Worm (Caenorhabditis elegans) whole organism, early embryonic: Measurements from ENCODE around the gene pad-2.
"Not testable (repeated sequence)": the region's sequence is repeated elsewhere in the genome, so short reads cannot be mapped to it uniquely, and the experiment has no call there.

Experiments
- B0310.2 ChIP-seq: sonication (generic microtip); optimal IDR thresholded peaks from 2 replicates; lab custom pipeline; 2016; ENCODE audit warnings: mild to moderate bottlenecking, missing genetic modification characterization, missing compliant biosample characterization
- F13C5.2 ChIP-seq: sonication (generic microtip); optimal IDR thresholded peaks from 2 replicates; lab custom pipeline; 2017; ENCODE audit warnings: mild to moderate bottlenecking, missing genetic modification characterization, inconsistent platforms, missing compliant biosample characterization
- aly-1 ChIP-seq: sonication (generic microtip); optimal IDR thresholded peaks from 2 replicates; lab custom pipeline; 2016; ENCODE audit warnings: missing genetic modification characterization, missing compliant biosample characterization
- ama-1 ChIP-seq: fragments of 150-350 bp; optimal IDR thresholded peaks from 2 replicates; lab custom pipeline; 2014
- ceh-13 ChIP-seq: fragments of 200-800 bp; sonication (Bioruptor generic); optimal IDR thresholded peaks from 2 replicates; lab custom pipeline; 2018; ENCODE audit warnings: mild to moderate bottlenecking, missing genetic modification characterization, missing compliant biosample characterization
- ceh-36 ChIP-seq: sonication (generic microtip); optimal IDR thresholded peaks from 2 replicates; lab custom pipeline; 2016; ENCODE audit warnings: missing genetic modification characterization, inconsistent platforms, missing compliant biosample characterization
- ets-7 ChIP-seq: sonication (generic microtip); optimal IDR thresholded peaks from 2 replicates; lab custom pipeline; 2016; ENCODE audit warnings: missing genotype, missing genetic modification characterization, missing compliant biosample characterization
- flt-1 ChIP-seq: fragments of 200-800 bp; sonication (Bioruptor generic); IDR thresholded peaks from 2 replicates; pipeline ENCODE4 v1.3.6; 2022; ENCODE audit warnings: missing genetic modification characterization, missing compliant biosample characterization
- hmbx-1 ChIP-seq: sonication (generic microtip); optimal IDR thresholded peaks from 2 replicates; lab custom pipeline; 2016; ENCODE audit warnings: mild to moderate bottlenecking, missing genetic modification characterization, missing compliant biosample characterization
- hmg-4 ChIP-seq: fragments of 200-800 bp; sonication (Bioruptor generic); optimal IDR thresholded peaks from 2 replicates; lab custom pipeline; 2018; ENCODE audit warnings: mild to moderate bottlenecking, missing genetic modification characterization, missing compliant biosample characterization
- pes-1 ChIP-seq: fragments of 200-800 bp; sonication (Bioruptor generic); IDR thresholded peaks from 2 replicates; pipeline ENCODE4 v1.3.6; 2022; ENCODE audit warnings: missing genetic modification reagents, missing genetic modification characterization, missing compliant biosample characterization
- scrt-1 ChIP-seq: fragments of 200-800 bp; sonication (Bioruptor generic); IDR thresholded peaks from 2 replicates; pipeline ENCODE4 v1.3.6; 2022; ENCODE audit warnings: missing genetic modification characterization, missing compliant biosample characterization
- sea-1 ChIP-seq: fragments of 200-800 bp; sonication (Bioruptor generic); conservative IDR thresholded peaks from 2 replicates; pipeline ENCODE4 v1.3.6; 2022; ENCODE audit warnings: missing genetic modification characterization, missing compliant biosample characterization
- tbx-11 ChIP-seq: fragments of 200-800 bp; sonication (Bioruptor generic); IDR thresholded peaks from 2 replicates; pipeline ENCODE4 v1.3.6; 2022; ENCODE audit warnings: missing genetic modification characterization, missing compliant biosample characterization
- tbx-37 ChIP-seq: fragments of 200-800 bp; sonication (Bioruptor generic); conservative IDR thresholded peaks from 2 replicates; pipeline ENCODE4 v1.3.6; 2022; ENCODE audit warnings: missing genetic modification reagents, missing genetic modification characterization, missing compliant biosample characterization
- tra-4 ChIP-seq: sonication (generic microtip); optimal IDR thresholded peaks from 2 replicates; lab custom pipeline; 2017; ENCODE audit warnings: missing genetic modification characterization, missing compliant biosample characterization

Gene pad-2

ce11 chrIII:10248441-10249137 lies 30.3 kb upstream of the pad-2 start, which contains the start of the genes div-1 and cor-1:
div-1 (minus strand) TSS chrIII:10248559.
cor-1 (plus strand) TSS chrIII:10249111.
- TF ChIP-seq flt-1 (GFP tag; lab: Robert Waterston, UW) (no peak), hmbx-1 (tag; lab: Kevin White, UChicago) (no peak), hmg-4 (GFP tag; lab: Kevin White, UChicago) (peak; percentile 13), scrt-1 (GFP tag; lab: Robert Waterston, UW) (0 out of 2 replicates have a peak, but pooled peaks have one; percentile 22)

ce11 chrIII:10251114-10251513 lies 27.8 kb upstream of the pad-2 start:
- TF ChIP-seq B0310.2 (tag; lab: Kevin White, UChicago) = no peak
- no peak for TF ChIP-seq sea-1 (GFP tag; lab: Robert Waterston, UW)

ce11 chrIII:10253334-10253733 lies 25.6 kb upstream of the pad-2 start:
- TF ChIP-seq ceh-13 (no peak), tbx-37 (GFP tag; lab: Robert Waterston, UW) (no peak), hmbx-1 (tag; lab: Kevin White, UChicago) (no peak), tra-4 (tag; lab: Kevin White, UChicago) (no peak), sea-1 (GFP tag; lab: Robert Waterston, UW) (no peak), B0310.2 (tag; lab: Kevin White, UChicago) (no peak), flt-1 (GFP tag; lab: Robert Waterston, UW) (no peak), ama-1 (lab: Kevin White, UChicago) (no peak), pes-1 (GFP tag; lab: Robert Waterston, UW) (no peak), hmg-4 (GFP tag; lab: Kevin White, UChicago) (no peak)

DNA sequence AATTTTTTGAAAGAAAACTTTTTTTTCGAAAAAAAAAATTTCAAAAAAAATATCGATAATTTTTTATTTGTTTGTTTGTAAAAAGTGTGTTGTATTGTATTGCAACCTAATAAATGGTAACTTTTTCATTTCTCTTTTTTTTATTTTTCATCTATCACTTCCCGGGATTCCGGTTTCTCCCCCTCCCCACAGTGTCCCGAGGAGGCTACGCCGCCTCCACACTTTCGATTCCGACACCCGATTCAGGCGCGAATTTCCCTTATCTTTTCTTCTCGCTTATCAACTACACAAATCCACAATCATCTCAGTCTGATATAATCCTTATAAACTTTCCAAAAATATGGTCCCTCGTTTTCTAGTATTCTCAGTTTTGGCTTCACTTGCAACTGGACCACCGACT lies 24.3 kb upstream of the pad-2 start, which contains the start of gene R01H10.4:
R01H10.4 (plus strand) TSS at position 236 of the 400 bp plus-strand sequence.
- TF ChIP-seq ceh-36 (tag; lab: Kevin White, UChicago) (no peak), hmg-4 (GFP tag; lab: Kevin White, UChicago) (no peak), tbx-11 (no peak), ceh-13 (no peak), F13C5.2 (no peak), tbx-37 (GFP tag; lab: Robert Waterston, UW) (no peak), B0310.2 (tag; lab: Kevin White, UChicago) (no peak), ets-7 (no peak), ama-1 (lab: Kevin White, UChicago) (no peak), flt-1 (GFP tag; lab: Robert Waterston, UW) (no peak), pes-1 (GFP tag; lab: Robert Waterston, UW) (no peak), sea-1 (GFP tag; lab: Robert Waterston, UW) (no peak), tra-4 (tag; lab: Kevin White, UChicago) (no peak)

ce11 chrIII:10258641-10259040 lies 20.3 kb upstream of the pad-2 start, which contains the start of gene rip-1:
rip-1 (minus strand) TSS chrIII:10258741.
- TF ChIP-seq flt-1 (GFP tag; lab: Robert Waterston, UW) (no peak), aly-1 (no peak), ama-1 (lab: Kevin White, UChicago) (no peak)

DNA sequence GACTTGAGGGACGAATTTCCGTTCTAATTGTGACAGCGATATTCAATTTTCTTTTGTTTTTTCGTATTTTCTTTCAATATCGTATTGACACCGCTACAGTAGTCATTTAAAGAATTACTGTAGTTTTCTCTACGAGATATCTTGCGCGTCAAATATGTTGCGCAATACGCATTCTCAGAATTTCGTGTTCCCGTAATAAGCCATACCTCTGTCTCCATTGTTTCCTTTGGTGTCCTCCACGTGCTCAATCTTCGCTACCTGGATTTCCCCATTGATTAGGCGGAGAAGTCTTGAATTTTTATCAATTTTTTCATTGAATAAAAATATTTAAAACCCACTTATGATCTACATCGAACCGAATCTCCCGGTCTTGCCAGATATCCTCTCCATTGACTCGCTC lies 17.7 kb upstream of the pad-2 start:
- TF ChIP-seq ceh-13 (no peak), ama-1 (lab: Kevin White, UChicago) (no peak), pes-1 (GFP tag; lab: Robert Waterston, UW) (no peak), hmbx-1 (tag; lab: Kevin White, UChicago) (no peak), scrt-1 (GFP tag; lab: Robert Waterston, UW) (no peak)

DNA sequence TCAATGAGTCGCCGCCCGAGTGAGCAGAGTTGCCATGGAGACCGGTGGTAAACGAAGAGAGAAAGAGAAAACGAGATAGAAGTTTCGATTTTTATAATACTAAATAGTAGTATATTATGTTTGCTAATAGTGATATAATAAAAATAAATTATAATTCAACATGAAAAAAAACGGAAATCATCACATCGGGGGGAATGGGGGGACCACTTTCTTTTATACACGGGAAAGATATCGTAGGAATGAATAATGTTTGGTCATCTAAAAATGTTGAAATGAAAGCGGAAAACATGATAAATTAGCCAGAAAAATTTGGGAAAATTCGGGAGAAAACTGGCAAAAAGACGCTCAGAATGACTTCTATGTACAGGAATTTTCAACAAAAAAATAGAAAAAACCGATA lies 17.2 kb upstream of the pad-2 start, which contains the start of gene bbs-5:
bbs-5 (minus strand) TSS at position 101 of the 400 bp plus-strand sequence.
- TF ChIP-seq sea-1 (GFP tag; lab: Robert Waterston, UW) (no peak), ceh-36 (tag; lab: Kevin White, UChicago) (no peak), ets-7 (no peak), ama-1 (lab: Kevin White, UChicago) (no peak), tra-4 (tag; lab: Kevin White, UChicago) (no peak), pes-1 (GFP tag; lab: Robert Waterston, UW) (no peak), hmbx-1 (tag; lab: Kevin White, UChicago) (no peak), B0310.2 (tag; lab: Kevin White, UChicago) (no peak), ceh-13 (no peak), scrt-1 (GFP tag; lab: Robert Waterston, UW) (no peak), aly-1 (no peak), tbx-11 (no peak), flt-1 (GFP tag; lab: Robert Waterston, UW) (no peak), hmg-4 (GFP tag; lab: Kevin White, UChicago) (no peak)

DNA sequence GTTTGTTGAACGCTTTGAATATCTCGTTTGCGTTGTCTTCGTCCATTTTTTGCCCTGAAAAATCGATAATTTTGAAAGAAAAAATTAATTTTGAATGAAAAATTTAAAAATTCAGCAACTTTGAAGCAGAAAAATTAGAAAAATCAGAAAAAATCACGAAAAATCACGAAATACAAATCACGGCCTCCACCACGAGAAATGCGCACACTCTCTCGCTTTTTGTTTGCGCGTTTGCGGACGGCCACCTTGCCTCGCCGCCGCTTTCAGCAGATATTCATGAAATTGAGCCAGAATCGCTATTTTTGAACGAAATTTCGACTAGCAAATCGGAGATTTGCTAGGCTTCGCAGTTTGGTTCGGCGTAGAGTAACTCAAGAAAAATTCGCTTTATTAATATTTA lies 12.1 kb upstream of the pad-2 start, which contains the start of gene inpp-4B:
inpp-4B (minus strand) TSS at position 54 of the 400 bp plus-strand sequence.
- not testable (repeated sequence) for TF ChIP-seq sea-1 (GFP tag; lab: Robert Waterston, UW); flt-1 (GFP tag; lab: Robert Waterston, UW); ceh-13
